Worm (Caenorhabditis elegans): Measurements from ENCODE around the gene ZK354.2.

The ZK354.2 gene

DNA sequence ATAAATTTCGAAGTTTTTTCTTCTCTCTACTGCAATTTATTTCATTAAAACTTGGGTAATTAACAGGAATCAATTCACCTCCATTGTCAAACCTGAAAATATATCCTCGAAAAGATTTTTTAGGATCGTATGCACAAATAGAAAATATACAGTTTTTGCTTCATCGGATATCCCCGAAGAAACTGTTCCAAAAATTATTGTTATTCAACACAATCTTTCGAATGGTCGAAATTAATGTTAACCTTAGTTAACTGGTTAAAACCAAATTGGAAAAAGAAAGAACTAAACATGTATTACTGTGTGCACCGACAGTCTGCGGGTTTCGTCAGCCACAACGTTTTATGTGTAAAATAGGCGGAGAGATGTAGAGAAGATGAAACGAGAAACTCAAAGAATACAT is 3.9 kb downstream of the ZK354.2 start:
- no peak for TF ChIP-seq ref-1 (GFP tag; conservative IDR thresholded peaks at IDR 0.05)
- no peak for TF ChIP-seq ztf-29 (GFP tag; IDR thresholded peaks at IDR 0.05)
- TF ChIP-seq klf-2 (GFP tag; conservative IDR thresholded peaks at IDR 0.05) = no peak
- TF ChIP-seq med-1 (GFP tag; optimal IDR thresholded peaks at IDR 0.05; ENCODE audit: insufficient read depth) = no peak
- TF ChIP-seq ztf-23 (GFP tag; IDR thresholded peaks at IDR 0.05) = no peak
- TF ChIP-seq tab-1 (GFP tag; IDR thresholded peaks at IDR 0.05) = no peak
- no peak for TF ChIP-seq T22C8.4 (GFP tag; IDR thresholded peaks at IDR 0.05)
- no peak for TF ChIP-seq flt-1 (GFP tag; IDR thresholded peaks at IDR 0.05)
- TF ChIP-seq cog-1 (tag; optimal IDR thresholded peaks at IDR 0.05) = no peak

- TF ChIP-seq med-1 (GFP tag; optimal IDR thresholded peaks at IDR 0.05; ENCODE audit: insufficient read depth) (no peak), ztf-23 (GFP tag; IDR thresholded peaks at IDR 0.05) (no peak), T22C8.4 (GFP tag; IDR thresholded peaks at IDR 0.05) (no peak), klf-2 (GFP tag; conservative IDR thresholded peaks at IDR 0.05) (no peak), ref-1 (GFP tag; conservative IDR thresholded peaks at IDR 0.05) (no peak)
These were observed 5.7 kb downstream of the ZK354.2 start, which contains the start of gene slc-46A for ce11 chrIV:5318835-5319303. TSS of gene slc-46A (plus strand) at chrIV:5319253.

- TF ChIP-seq flt-1 (GFP tag; IDR thresholded peaks at IDR 0.05) = no peak
- TF ChIP-seq tab-1 (GFP tag; IDR thresholded peaks at IDR 0.05) = no peak
- TF ChIP-seq ztf-23 (GFP tag; IDR thresholded peaks at IDR 0.05) = no peak
- no peak for TF ChIP-seq med-1 (GFP tag; optimal IDR thresholded peaks at IDR 0.05; ENCODE audit: insufficient read depth)
- no peak for TF ChIP-seq ztf-29 (GFP tag; IDR thresholded peaks at IDR 0.05)
- no peak for TF ChIP-seq klf-2 (GFP tag; conservative IDR thresholded peaks at IDR 0.05)
- no peak for TF ChIP-seq ref-1 (GFP tag; conservative IDR thresholded peaks at IDR 0.05)
- no peak for TF ChIP-seq cog-1 (tag; optimal IDR thresholded peaks at IDR 0.05)
These were observed 12.9 kb downstream of the ZK354.2 start, which contains the start of gene Y4C6B.4 for ce11 chrIV:5326144-5326543. TSS of gene Y4C6B.4 (plus strand) at chrIV:5326444.

- no peak for TF ChIP-seq T22C8.4 (GFP tag; IDR thresholded peaks at IDR 0.05)
- no peak for TF ChIP-seq klf-2 (GFP tag; conservative IDR thresholded peaks at IDR 0.05)
- no peak for TF ChIP-seq ztf-23 (GFP tag; IDR thresholded peaks at IDR 0.05)
- TF ChIP-seq ref-1 (GFP tag; conservative IDR thresholded peaks at IDR 0.05) = no peak
- TF ChIP-seq ztf-29 (GFP tag; IDR thresholded peaks at IDR 0.05) = no peak
- no peak for TF ChIP-seq cog-1 (tag; optimal IDR thresholded peaks at IDR 0.05)
- no peak for TF ChIP-seq flt-1 (GFP tag; IDR thresholded peaks at IDR 0.05)
- no peak for TF ChIP-seq tab-1 (GFP tag; IDR thresholded peaks at IDR 0.05)
These were observed 19.0 kb downstream of the ZK354.2 start, which contains the start of gene Y4C6B.3 for ce11 chrIV:5332178-5332577. TSS of gene Y4C6B.3 (plus strand) at chrIV:5332478.

ce11 chrIV:5333484-5333883 is 20.3 kb downstream of the ZK354.2 start:
- TF ChIP-seq tab-1 (GFP tag; IDR thresholded peaks at IDR 0.05) (no peak), flt-1 (GFP tag; IDR thresholded peaks at IDR 0.05) (no peak), med-1 (GFP tag; optimal IDR thresholded peaks at IDR 0.05; ENCODE audit: insufficient read depth) (no peak), ztf-29 (GFP tag; IDR thresholded peaks at IDR 0.05) (no peak), klf-2 (GFP tag; conservative IDR thresholded peaks at IDR 0.05) (no peak), cog-1 (tag; optimal IDR thresholded peaks at IDR 0.05) (no peak), T22C8.4 (GFP tag; IDR thresholded peaks at IDR 0.05) (no peak), ref-1 (GFP tag; conservative IDR thresholded peaks at IDR 0.05) (no peak), ztf-23 (GFP tag; IDR thresholded peaks at IDR 0.05) (no peak)

DNA sequence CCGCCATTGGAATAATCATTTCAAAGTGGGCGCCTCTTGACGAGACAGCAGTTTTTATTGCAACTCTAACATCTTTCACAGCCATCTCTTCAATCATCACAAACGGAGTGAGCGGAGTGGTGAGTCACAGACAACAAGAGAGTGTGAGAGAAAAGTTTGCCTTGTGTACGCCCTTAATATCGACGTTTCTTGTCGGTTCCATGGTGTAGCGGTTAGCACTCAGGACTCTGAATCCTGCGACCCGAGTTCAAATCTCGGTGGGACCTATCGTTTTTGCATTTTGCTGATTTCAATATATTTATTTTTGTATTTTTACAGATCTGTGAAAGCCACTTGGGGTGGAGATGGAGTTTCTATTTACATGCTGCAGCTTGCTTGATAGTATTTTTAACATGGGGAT is 21.3 kb downstream of the ZK354.2 start:
- TF ChIP-seq T22C8.4 (GFP tag; IDR thresholded peaks at IDR 0.05) (no peak), ref-1 (GFP tag; conservative IDR thresholded peaks at IDR 0.05) (no peak), cog-1 (tag; optimal IDR thresholded peaks at IDR 0.05) (no peak), ztf-23 (GFP tag; IDR thresholded peaks at IDR 0.05) (peak; percentile 85), flt-1 (GFP tag; IDR thresholded peaks at IDR 0.05) (no peak; the same call in 1 of the 2 replicates), ztf-29 (GFP tag; IDR thresholded peaks at IDR 0.05) (0 out of 2 replicates have a peak, but pooled peaks have one; percentile 50), med-1 (GFP tag; optimal IDR thresholded peaks at IDR 0.05; ENCODE audit: insufficient read depth) (no peak), tab-1 (GFP tag; IDR thresholded peaks at IDR 0.05) (no peak), klf-2 (GFP tag; conservative IDR thresholded peaks at IDR 0.05) (no peak; the same call in none of the 2 replicates)

ce11 chrIV:5337649-5338048 is 24.4 kb downstream of the ZK354.2 start:
- TF ChIP-seq cog-1 (tag; optimal IDR thresholded peaks at IDR 0.05) (no peak), klf-2 (GFP tag; conservative IDR thresholded peaks at IDR 0.05) (no peak), ztf-29 (GFP tag; IDR thresholded peaks at IDR 0.05) (no peak), ztf-23 (GFP tag; IDR thresholded peaks at IDR 0.05) (no peak), med-1 (GFP tag; optimal IDR thresholded peaks at IDR 0.05; ENCODE audit: insufficient read depth) (no peak), ref-1 (GFP tag; conservative IDR thresholded peaks at IDR 0.05) (no peak), T22C8.4 (GFP tag; IDR thresholded peaks at IDR 0.05) (no peak), flt-1 (GFP tag; IDR thresholded peaks at IDR 0.05) (no peak), tab-1 (GFP tag; IDR thresholded peaks at IDR 0.05) (no peak)

DNA sequence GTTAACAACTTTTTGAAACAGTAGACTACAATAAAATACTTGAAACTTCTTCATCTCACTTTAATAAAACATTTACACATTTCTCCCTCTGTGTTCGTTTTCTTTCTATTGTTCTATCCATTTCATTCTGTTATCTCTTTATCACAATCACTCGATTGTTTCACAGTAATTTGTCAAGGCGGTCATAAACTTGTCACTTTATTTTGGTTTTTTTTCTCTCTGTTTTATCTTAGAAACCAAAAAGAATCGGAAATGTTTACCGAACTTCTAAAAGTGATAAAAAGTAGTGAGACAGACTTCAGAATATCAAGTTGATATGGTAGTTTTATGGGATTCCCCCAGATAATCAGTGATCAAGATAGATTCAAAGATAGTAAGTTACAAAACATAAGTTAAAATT is 26.1 kb downstream of the ZK354.2 start, which contains the start of gene Y4C6B.2:
Gene Y4C6B.2 (plus strand): TSS at position 320 of the 400 bp plus-strand sequence.
- TF ChIP-seq ref-1 (GFP tag; conservative IDR thresholded peaks at IDR 0.05) (no peak), ztf-23 (GFP tag; IDR thresholded peaks at IDR 0.05) (no peak), klf-2 (GFP tag; conservative IDR thresholded peaks at IDR 0.05) (no peak), T22C8.4 (GFP tag; IDR thresholded peaks at IDR 0.05) (no peak), med-1 (GFP tag; optimal IDR thresholded peaks at IDR 0.05; ENCODE audit: insufficient read depth) (no peak)

DNA sequence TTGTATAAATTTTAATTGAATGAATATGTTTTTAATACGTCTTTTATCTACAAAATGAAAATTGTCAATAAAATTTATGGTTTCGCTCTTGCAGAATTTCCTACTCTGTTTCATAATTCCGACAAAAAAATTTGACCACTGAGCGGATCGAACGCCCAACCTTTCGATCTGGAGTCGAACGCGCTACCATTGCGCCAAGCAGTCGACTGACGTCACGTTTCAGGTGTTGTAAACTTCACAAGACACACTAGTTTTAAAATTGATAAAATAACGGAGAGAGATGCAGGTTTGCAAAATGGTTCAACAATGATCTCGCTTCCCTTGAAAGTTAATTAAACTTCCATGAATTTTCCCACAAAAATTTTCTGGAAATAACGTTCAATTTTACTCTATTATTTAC is 31.0 kb downstream of the ZK354.2 start:
- TF ChIP-seq tab-1 (GFP tag; IDR thresholded peaks at IDR 0.05) (no peak), cog-1 (tag; optimal IDR thresholded peaks at IDR 0.05) (no peak), flt-1 (GFP tag; IDR thresholded peaks at IDR 0.05) (no peak), ztf-23 (GFP tag; IDR thresholded peaks at IDR 0.05) (no peak), klf-2 (GFP tag; conservative IDR thresholded peaks at IDR 0.05) (no peak)
